Worm (Caenorhabditis elegans): ENCODE data around the gene Y105C5A.10.
A peak's percentile ranks its signal among the peaks of the same experiment; 100 is the strongest.
"Not testable (repeated sequence)": the region's sequence is repeated elsewhere in the genome, so short reads cannot be mapped to it uniquely, and the experiment has no call there.

Gene Y105C5A.10

DNA sequence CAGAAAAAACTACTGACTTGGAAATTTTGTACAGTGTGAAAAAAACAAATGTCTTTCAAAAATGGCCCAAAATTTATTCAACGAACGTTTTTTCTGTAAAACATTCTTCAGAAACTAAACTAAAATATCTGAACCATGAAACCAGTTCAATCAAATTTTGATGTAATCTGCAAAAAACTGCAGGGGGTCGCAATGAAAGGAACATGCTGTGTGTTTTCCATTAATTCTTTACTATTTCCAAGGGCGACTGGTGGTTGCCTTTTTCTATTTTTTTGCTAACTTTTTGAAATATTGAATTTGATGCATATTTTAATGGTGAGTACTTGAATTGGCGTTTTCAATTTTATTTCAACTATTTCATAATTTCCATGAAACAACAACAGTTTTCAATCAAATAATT, 4.3 kb upstream of the Y105C5A.10 start, which contains the start of gene Y105C5A.9:
TSS of gene Y105C5A.9 (plus strand) at position 301 of the 400 bp plus-strand sequence.
- TF ChIP-seq pax-1 (tag; optimal IDR thresholded peaks at IDR 0.05) = no peak
- no peak for TF ChIP-seq K02D7.2 (tag; optimal IDR thresholded peaks at IDR 0.05)

DNA sequence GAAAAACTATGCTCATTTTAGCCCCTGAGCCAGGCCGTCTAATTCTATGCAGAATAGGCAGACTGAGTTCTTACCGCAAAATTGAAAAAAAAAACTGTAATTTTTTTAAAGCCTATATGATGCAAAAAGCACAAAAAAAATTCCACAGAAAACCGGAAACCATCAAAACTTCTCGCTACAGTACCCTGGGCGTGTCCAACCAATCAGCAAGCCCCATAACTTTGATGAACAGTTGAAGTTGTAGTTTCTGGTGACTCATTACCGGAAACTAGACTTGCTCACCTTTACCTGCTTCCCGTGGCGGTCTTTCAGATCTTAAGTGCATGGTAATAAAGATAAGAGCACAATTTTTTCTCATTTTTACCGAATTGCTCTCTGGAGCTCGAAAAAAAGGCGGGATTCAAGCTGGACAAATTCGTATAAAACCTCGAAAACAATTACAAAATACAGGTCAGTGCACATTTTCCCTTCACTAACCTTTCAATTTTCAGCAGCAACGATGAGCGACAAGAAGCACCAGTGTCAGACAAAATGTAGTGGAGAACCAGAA, 1.2 kb upstream of the Y105C5A.10 start, which contains the start of gene Y105C5A.1274:
TSS of gene Y105C5A.1274 (plus strand) at position 500 of the 550 bp plus-strand sequence.
- TF ChIP-seq nfya-1 (tag; optimal IDR thresholded peaks at IDR 0.05) = peak; percentile 9

DNA sequence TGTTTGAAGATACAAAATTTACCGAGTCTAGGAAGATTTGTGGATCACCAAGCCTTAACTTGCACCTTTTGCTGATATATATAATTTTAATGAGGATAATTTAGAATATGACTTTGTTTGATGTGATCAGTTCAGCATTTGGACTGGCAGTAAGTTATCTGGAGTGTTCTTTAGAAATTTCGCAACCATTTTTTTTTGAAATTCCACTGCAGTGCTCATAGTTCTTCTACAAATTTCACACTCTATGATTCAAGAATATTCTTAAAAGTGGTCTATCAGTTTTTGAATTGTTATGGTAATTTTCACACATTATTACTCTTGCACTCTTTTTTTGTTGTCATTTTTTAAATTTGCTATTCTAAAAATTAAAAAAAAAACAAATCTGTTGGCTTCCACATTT, 3.7 kb downstream of the Y105C5A.10 start:
- no peak for TF ChIP-seq nhr-11 (tag; optimal IDR thresholded peaks at IDR 0.05)
- TF ChIP-seq sox-2 (GFP tag; IDR thresholded peaks at IDR 0.05) = no peak
- TF ChIP-seq sox-4 (tag; optimal IDR thresholded peaks at IDR 0.05) = no peak
- TF ChIP-seq ceh-9 (tag; optimal IDR thresholded peaks at IDR 0.05) = no peak
- TF ChIP-seq pha-4 (tag; optimal IDR thresholded peaks at IDR 0.05) = no peak
- no peak for TF ChIP-seq hlh-6 (tag; optimal IDR thresholded peaks at IDR 0.05)
- TF ChIP-seq odd-2 (tag; optimal IDR thresholded peaks at IDR 0.05) = no peak
- TF ChIP-seq rnt-1 (tag; optimal IDR thresholded peaks at IDR 0.05) = no peak
- TF ChIP-seq tbx-2 (tag; optimal IDR thresholded peaks at IDR 0.05) = no peak
- no peak for TF ChIP-seq nhr-232 (tag; optimal IDR thresholded peaks at IDR 0.05)
- no peak for TF ChIP-seq ceh-2 (tag; optimal IDR thresholded peaks at IDR 0.05)
- TF ChIP-seq tbx-7 (tag; optimal IDR thresholded peaks at IDR 0.05) = no peak

DNA sequence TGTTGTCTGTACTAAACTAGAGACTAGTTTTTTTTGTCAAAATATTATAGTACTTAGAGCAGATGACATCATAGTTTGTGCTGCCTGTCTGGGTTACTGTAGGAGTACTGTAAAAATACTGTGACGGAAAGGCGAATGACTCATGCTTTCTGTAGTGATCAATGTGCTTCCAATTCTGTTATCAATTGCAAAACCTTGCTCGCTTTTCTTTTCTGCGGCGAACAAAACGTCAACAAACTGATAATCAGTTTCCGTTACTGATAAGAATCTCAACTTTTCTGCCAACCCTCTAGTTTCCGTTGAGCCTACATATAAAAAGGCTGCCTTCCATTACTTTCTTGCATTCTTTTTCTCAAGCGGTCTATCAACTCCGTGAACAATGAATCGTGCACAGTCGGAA, 5.3 kb downstream of the Y105C5A.10 start, which contains the start of gene Y105C5A.13:
TSS of gene Y105C5A.13 (plus strand) at position 380 of the 400 bp plus-strand sequence.
- no peak for TF ChIP-seq pros-1 (tag; optimal IDR thresholded peaks at IDR 0.05)
- peak; percentile 78 for TF ChIP-seq elt-2 (tag; optimal IDR thresholded peaks at IDR 0.05)
- TF ChIP-seq ceh-30 (tag; optimal IDR thresholded peaks at IDR 0.05) = no peak
- TF ChIP-seq sox-4 (tag; optimal IDR thresholded peaks at IDR 0.05) = no peak
- no peak for TF ChIP-seq npax-4 (tag; optimal IDR thresholded peaks at IDR 0.05)

DNA sequence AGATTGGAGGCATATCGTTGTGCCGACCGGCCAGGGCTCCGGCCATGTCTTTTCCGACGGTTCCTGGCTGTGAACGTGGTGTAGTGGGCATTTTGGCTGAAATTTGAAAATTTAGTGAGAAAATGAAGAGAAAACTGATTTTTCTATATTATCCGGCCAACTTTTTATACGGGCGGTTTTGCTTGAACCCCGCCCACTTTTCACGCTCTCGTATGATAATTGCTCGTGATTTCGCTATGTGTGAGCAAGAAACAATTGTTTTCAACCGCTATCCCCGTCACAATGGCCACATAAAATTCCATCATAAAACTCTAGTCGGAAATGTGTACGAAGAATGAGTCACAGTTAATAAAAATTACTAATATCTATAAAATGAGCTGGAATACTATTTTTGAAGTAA, 6.1 kb downstream of the Y105C5A.10 start, which contains the start of gene Y105C5A.12:
TSS of gene Y105C5A.12 (minus strand) at position 101 of the 400 bp plus-strand sequence.
- TF ChIP-seq ceh-2, tbx-7, pax-1 (tag; optimal IDR thresholded peaks at IDR 0.05): not testable (repeated sequence)

DNA sequence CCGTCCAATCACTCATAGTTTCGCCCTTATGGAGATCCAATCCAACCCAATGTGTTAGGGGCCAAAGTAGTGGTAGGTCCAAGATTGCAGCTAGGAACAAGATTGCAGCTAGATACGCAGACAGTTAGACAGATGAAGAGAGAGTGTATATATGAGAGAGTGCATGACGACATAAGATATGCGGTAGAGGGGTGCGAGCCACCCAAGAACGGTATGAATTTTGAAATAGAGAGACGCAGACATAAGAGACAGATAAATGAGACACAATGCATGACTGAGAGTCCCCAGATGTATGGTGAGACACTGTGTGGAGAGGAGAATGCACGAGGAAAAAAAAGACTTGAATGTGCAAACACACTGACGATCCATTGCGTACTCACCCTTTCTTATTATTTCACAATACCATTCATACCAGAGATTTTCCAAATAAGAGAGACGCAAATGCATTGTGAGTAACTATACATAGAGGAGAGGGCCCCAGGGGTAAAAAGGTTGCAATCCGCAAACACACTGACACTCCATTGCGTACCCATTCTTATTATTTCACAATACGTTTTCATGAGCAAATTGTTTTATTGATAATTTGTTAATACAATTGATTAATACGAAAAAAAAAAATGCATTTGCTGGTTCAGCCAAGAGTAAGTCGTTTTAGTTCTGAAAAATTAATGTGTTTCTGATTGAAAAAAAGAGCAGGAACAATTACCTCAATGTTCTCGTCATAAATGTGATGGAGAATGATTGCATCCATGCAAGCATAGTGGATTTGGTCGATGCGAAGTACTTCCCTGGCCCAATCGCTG, 11.1 kb downstream of the Y105C5A.10 start, which contains the start of the genes Y105C5A.1268 and Y105C5A.1272:
TSS of gene Y105C5A.1268 (minus strand) at position 51 of the 803 bp plus-strand sequence.
TSS of gene Y105C5A.1272 (plus strand) at position 575 of the 803 bp plus-strand sequence.
- TF ChIP-seq unc-86 (tag; optimal IDR thresholded peaks at IDR 0.05) = peak; percentile 44
- peak; percentile 2 for TF ChIP-seq F13H6.1 (tag; optimal IDR thresholded peaks at IDR 0.05)
- TF ChIP-seq unc-42 (tag; optimal IDR thresholded peaks at IDR 0.05) = peak; percentile 88
- peak; percentile 83 for TF ChIP-seq sox-2 (GFP tag; IDR thresholded peaks at IDR 0.05)
- TF ChIP-seq ceh-30 (tag; optimal IDR thresholded peaks at IDR 0.05) = peak; percentile 33
- TF ChIP-seq ama-1 (optimal IDR thresholded peaks at IDR 0.05) = peak; percentile 39
- peak; percentile 53 for TF ChIP-seq ceh-34 (tag; optimal IDR thresholded peaks at IDR 0.05)
- TF ChIP-seq nfya-1 (tag; optimal IDR thresholded peaks at IDR 0.05) = peak; percentile 83
- TF ChIP-seq tbx-2 (tag; optimal IDR thresholded peaks at IDR 0.05) = peak; percentile 85
- peak; percentile 52 for TF ChIP-seq ceh-2 (tag; optimal IDR thresholded peaks at IDR 0.05)
- not testable (repeated sequence) for TF ChIP-seq unc-3 (GFP tag; conservative IDR thresholded peaks at IDR 0.05)
- TF ChIP-seq unc-3 (tag; optimal IDR thresholded peaks at IDR 0.05) = peak; percentile 0
- TF ChIP-seq ets-4 (tag; optimal IDR thresholded peaks at IDR 0.05) = peak; percentile 17
- TF ChIP-seq elt-2 (tag; optimal IDR thresholded peaks at IDR 0.05) = peak; percentile 58
- peak; percentile 18 for TF ChIP-seq sdc-2 (tag; optimal IDR thresholded peaks at IDR 0.05)
- TF ChIP-seq unc-55 (GFP tag; optimal IDR thresholded peaks at IDR 0.05) = peak; percentile 90
- TF ChIP-seq pax-1 (tag; optimal IDR thresholded peaks at IDR 0.05) = peak; percentile 73
- peak; percentile 71 for TF ChIP-seq ceh-18 (tag; optimal IDR thresholded peaks at IDR 0.05)
- peak; percentile 82 for TF ChIP-seq ceh-31 (tag; optimal IDR thresholded peaks at IDR 0.05)
- peak; percentile 79 for TF ChIP-seq hlh-30 (tag; optimal IDR thresholded peaks at IDR 0.05; ENCODE audit: insufficient read depth)
- peak; percentile 2 for TF ChIP-seq rnt-1 (tag; optimal IDR thresholded peaks at IDR 0.05)
- TF ChIP-seq ref-2 (tag; optimal IDR thresholded peaks at IDR 0.05) = peak; percentile 37
- peak; percentile 71 for TF ChIP-seq dve-1 (tag; optimal IDR thresholded peaks at IDR 0.05)
- TF ChIP-seq pros-1 (tag; optimal IDR thresholded peaks at IDR 0.05) = peak; percentile 78
- peak; percentile 20 for TF ChIP-seq ceh-19 (GFP tag; optimal IDR thresholded peaks at IDR 0.05)
- peak; percentile 16 for TF ChIP-seq C08G9.2 (tag; optimal IDR thresholded peaks at IDR 0.05)
- TF ChIP-seq eyg-1 (tag; optimal IDR thresholded peaks at IDR 0.05) = peak; percentile 21
- TF ChIP-seq syd-9 (tag; optimal IDR thresholded peaks at IDR 0.05) = peak; percentile 12
- peak; percentile 18 for TF ChIP-seq ceh-14 (tag; optimal IDR thresholded peaks at IDR 0.05)
